Worm (Caenorhabditis elegans) whole organism, late embryonic: Measurements from ENCODE around the gene str-265.
"Not testable (repeated sequence)": the region's sequence is repeated elsewhere in the genome, so short reads cannot be mapped to it uniquely, and the experiment has no call there.

Experiments
- K09A11.1 ChIP-seq: sonication (generic microtip); optimal IDR thresholded peaks from 2 replicates; lab custom pipeline; 2017; ENCODE audit warnings: antibody characterized with exemption, mild to moderate bottlenecking, missing genetic modification characterization, missing compliant biosample characterization; ENCODE audit not compliant: insufficient read depth
- ceh-31 ChIP-seq: sonication (generic microtip); optimal IDR thresholded peaks from 2 replicates; lab custom pipeline; 2016; ENCODE audit warnings: missing genetic modification characterization, missing compliant biosample characterization
- ceh-34 ChIP-seq: sonication (generic microtip); optimal IDR thresholded peaks from 2 replicates; lab custom pipeline; 2016; ENCODE audit warnings: mild to moderate bottlenecking, missing genetic modification characterization, missing compliant biosample characterization
- ceh-9 ChIP-seq: sonication (generic microtip); optimal IDR thresholded peaks from 2 replicates; lab custom pipeline; 2016; ENCODE audit warnings: mild to moderate bottlenecking, missing genetic modification characterization, inconsistent platforms, missing compliant biosample characterization
- gmeb-2 ChIP-seq: sonication (generic microtip); optimal IDR thresholded peaks from 2 replicates; lab custom pipeline; 2016; ENCODE audit warnings: missing genetic modification characterization, inconsistent platforms, missing compliant biosample characterization
- hlh-8 ChIP-seq: sonication (generic microtip); optimal IDR thresholded peaks from 2 replicates; lab custom pipeline; 2016; ENCODE audit warnings: missing genotype, missing genetic modification characterization, missing compliant biosample characterization
- ref-2 ChIP-seq: sonication (generic microtip); optimal IDR thresholded peaks from 2 replicates; lab custom pipeline; 2016; ENCODE audit warnings: missing genetic modification characterization, missing compliant biosample characterization
- tbx-2 ChIP-seq: sonication (generic microtip); optimal IDR thresholded peaks from 2 replicates; lab custom pipeline; 2016; ENCODE audit warnings: missing genetic modification characterization, missing compliant biosample characterization

str-265 gene

ce11 chrV:2407214-2407613 lies at the start of gene str-265:
Gene str-265 (minus strand): TSS chrV:2407314.
- TF ChIP-seq tbx-2, ceh-9, ceh-31 (tag; lab: Kevin White, UChicago): not testable (repeated sequence)
- TF ChIP-seq, all 69 proteins: peak for 0; not testable (repeated sequence) for 69

DNA sequence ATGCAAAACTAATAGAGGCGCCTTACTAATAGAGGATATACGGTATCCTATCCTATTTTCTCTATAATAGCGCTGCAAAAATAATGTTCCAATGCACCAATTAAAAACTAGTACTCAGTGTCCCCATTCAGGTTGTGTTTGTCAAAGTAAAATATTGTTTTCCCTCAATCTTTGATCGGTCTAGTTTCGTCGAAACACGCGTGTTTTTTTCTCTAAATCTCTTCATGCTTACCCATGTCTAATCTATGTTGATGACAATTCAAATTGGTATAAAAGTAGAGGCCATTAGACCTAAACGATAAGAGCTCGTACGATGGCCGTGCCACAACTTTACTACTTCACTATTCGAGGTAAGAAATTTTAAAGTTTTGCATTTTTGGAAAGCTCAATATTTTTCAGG lies 46.0 kb upstream of the str-265 start, which contains the start of gene F56A4.3:
Gene F56A4.3, plus strand, starts transcription at position 301 of the 400 bp plus-strand sequence.
- not testable (repeated sequence) for TF ChIP-seq hlh-8; K09A11.1; gmeb-2 (tag; lab: Kevin White, UChicago)

DNA sequence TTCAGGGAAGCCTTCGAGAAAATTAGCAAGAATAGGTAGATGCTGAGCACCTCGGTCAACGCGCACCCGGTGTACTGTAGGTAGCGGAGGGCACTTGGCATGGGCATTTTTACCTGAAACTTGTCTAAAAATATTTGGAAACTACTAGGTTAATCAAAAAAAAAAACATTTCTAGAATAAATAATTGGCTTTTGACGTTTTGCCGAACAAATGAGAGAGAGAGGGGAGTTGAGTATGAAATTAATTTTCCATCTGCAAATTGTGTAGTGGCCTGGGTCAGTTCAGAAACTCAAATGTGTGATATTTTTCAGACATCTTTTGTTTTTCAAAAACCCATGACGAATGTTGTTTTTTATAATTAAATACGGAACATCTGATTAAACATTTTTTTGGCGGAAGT lies 20.9 kb upstream of the str-265 start, which contains the start of gene str-119:
Gene str-119, minus strand, starts transcription at position 101 of the 400 bp plus-strand sequence.
- TF ChIP-seq ceh-34, ref-2, gmeb-2 (tag; lab: Kevin White, UChicago): not testable (repeated sequence)
- TF ChIP-seq, all 69 proteins: peak for 0; not testable (repeated sequence) for 69
